Worm (Caenorhabditis elegans) whole organism, L1 larva: ENCODE data around the gene F49E12.7.

Experiments
- aha-1 ChIP-seq: fragments of 150-350 bp; optimal IDR thresholded peaks from 2 replicates; lab custom pipeline; 2014; ENCODE audit warnings: missing biosample characterization, missing genetic modification characterization
- ces-1 ChIP-seq: fragments of 150-350 bp; optimal IDR thresholded peaks from 2 replicates; lab custom pipeline; 2014; ENCODE audit warnings: missing biosample characterization, missing genetic modification reagents, missing genetic modification characterization
- elt-2 ChIP-seq: sonication (generic microtip); optimal IDR thresholded peaks from 2 replicates; lab custom pipeline; 2016; ENCODE audit warnings: missing genetic modification characterization, mild to moderate bottlenecking, inconsistent platforms, missing compliant biosample characterization, missing genetic modification reagents
- elt-3 ChIP-seq, 6 experiments: fragments of 150-350 bp in 1 of 6; sonication (generic microtip); optimal IDR thresholded peaks; 2 replicates each; lab custom pipeline; 2017 to 2018; ENCODE audit warnings: missing biosample characterization in 6 of 6, missing genetic modification characterization in 6 of 6, inconsistent platforms in 1 of 6
- fkh-10 ChIP-seq: sonication (generic microtip); optimal IDR thresholded peaks from 2 replicates; lab custom pipeline; 2017; ENCODE audit warnings: missing biosample characterization, missing genetic modification reagents, missing genetic modification characterization
- lin-13 ChIP-seq: fragments of 150-350 bp; optimal IDR thresholded peaks from 2 replicates; lab custom pipeline; 2014; ENCODE audit warnings: missing biosample characterization, missing genetic modification reagents, missing genetic modification characterization
- lin-14 ChIP-seq: fragments of 200-800 bp; sonication (Bioruptor generic); optimal IDR thresholded peaks from 2 replicates; lab custom pipeline; 2018; ENCODE audit warnings: mild to moderate bottlenecking, missing genetic modification characterization, moderate library complexity, missing compliant biosample characterization
- nhr-12 ChIP-seq: sonication (generic microtip); optimal IDR thresholded peaks from 2 replicates; lab custom pipeline; 2017; ENCODE audit warnings: missing biosample characterization, missing genetic modification characterization
- nhr-28 ChIP-seq: fragments of 150-350 bp; optimal IDR thresholded peaks from 2 replicates; lab custom pipeline; 2014; ENCODE audit warnings: missing biosample characterization, missing genetic modification characterization
- pag-3 ChIP-seq: sonication (generic microtip); optimal IDR thresholded peaks from 2 replicates; lab custom pipeline; 2017; ENCODE audit warnings: missing genetic modification characterization, mild to moderate bottlenecking, missing compliant biosample characterization, antibody characterized with exemption, borderline replicate concordance; ENCODE audit not compliant: insufficient read depth
- skn-1 ChIP-seq: fragments of 150-350 bp; optimal IDR thresholded peaks from 2 replicates; lab custom pipeline; 2014; ENCODE audit warnings: missing biosample characterization, missing genetic modification characterization
- unc-62 ChIP-seq: fragments of 150-350 bp; optimal IDR thresholded peaks from 2 replicates; lab custom pipeline; 2014; ENCODE audit warnings: missing biosample characterization, missing genetic modification reagents, missing genetic modification characterization
- unc-86 ChIP-seq: sonication (generic microtip); optimal IDR thresholded peaks from 2 replicates; lab custom pipeline; 2016; ENCODE audit warnings: missing genetic modification characterization, missing compliant biosample characterization
- ztf-11 ChIP-seq, 2 experiments: sonication (generic microtip); optimal IDR thresholded peaks; 2 replicates each; lab custom pipeline; 2016 to 2017; ENCODE audit warnings: missing genetic modification characterization in 2 of 2, missing biosample characterization in 1 of 2, missing compliant biosample characterization in 1 of 2

DNA sequence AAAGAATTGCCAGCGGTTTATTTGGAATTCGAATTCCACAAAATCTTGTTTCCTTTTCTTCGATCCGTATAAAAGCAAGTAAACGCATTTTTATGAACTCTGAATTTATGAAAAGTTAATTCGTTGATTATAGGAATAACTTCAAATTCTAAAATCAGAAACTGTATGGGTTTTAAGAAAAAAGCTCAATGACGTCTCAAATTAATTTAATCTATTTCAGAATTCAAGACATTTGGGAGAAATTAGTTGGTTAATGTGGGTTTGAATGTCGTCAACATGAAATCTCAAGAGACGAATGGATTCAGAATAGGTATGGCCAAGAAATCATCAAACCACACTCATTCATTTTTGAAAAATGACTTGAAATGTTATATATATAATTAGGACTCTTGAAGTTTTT, at the start of gene F49E12.7:
- no peak for TF ChIP-seq lin-13 (GFP tag; lab: Kevin White, UChicago)
- no peak for TF ChIP-seq nhr-28 (tag; lab: Kevin White, UChicago)
- TF ChIP-seq pag-3, result no peak
- TF ChIP-seq fkh-10 (GFP tag; lab: Kevin White, UChicago), result no peak
- TF ChIP-seq elt-2 (tag; lab: Kevin White, UChicago), result no peak
- TF ChIP-seq ztf-11 (tag; optimal IDR thresholded peaks at IDR 0.05; lab: Kevin White, UChicago), result no peak
- no peak for TF ChIP-seq aha-1
- no peak for TF ChIP-seq unc-62 (GFP tag; lab: Kevin White, UChicago)
- no peak for TF ChIP-seq lin-14
- no peak for TF ChIP-seq skn-1 (tag; lab: Kevin White, UChicago)
- no peak for TF ChIP-seq elt-3 (tag; optimal IDR thresholded peaks at IDR 0.05; lab: Kevin White, UChicago)
- no peak for TF ChIP-seq unc-86 (tag; lab: Kevin White, UChicago)
- no peak for TF ChIP-seq nhr-12 (tag; lab: Kevin White, UChicago)
- no peak for TF ChIP-seq ces-1 (GFP tag; lab: Kevin White, UChicago)
